Fruit fly (Drosophila melanogaster) whole organism, prepupa: ENCODE measurements around the gene Cad88C.
A peak's percentile ranks its signal among the peaks of the same experiment; 100 is the strongest.

Experiments used
- CG11762 ChIP-seq: fragments of 200-800 bp; sonication (Bioruptor generic); optimal IDR thresholded peaks from 3 replicates; lab custom pipeline; 2016; ENCODE audit warnings: missing biosample characterization, missing genetic modification characterization; ENCODE audit not compliant: insufficient read depth
- CG15336 ChIP-seq: fragments of 200-800 bp; sonication (Bioruptor generic); IDR thresholded peaks from 2 replicates; pipeline ENCODE4 v1.3.6; 2022; ENCODE audit warnings: missing biosample characterization, missing genetic modification characterization
- CG1621 ChIP-seq: fragments of 200-800 bp; sonication (Bioruptor generic); optimal IDR thresholded peaks from 3 replicates; lab custom pipeline; 2018; ENCODE audit warnings: missing biosample characterization, mild to moderate bottlenecking, missing genetic modification characterization
- CG16779 ChIP-seq: fragments of 200-800 bp; sonication (Bioruptor generic); optimal IDR thresholded peaks from 3 replicates; lab custom pipeline; 2017; ENCODE audit warnings: missing biosample characterization, mild to moderate bottlenecking, missing genetic modification characterization
- CG31627 ChIP-seq: fragments of 200-800 bp; sonication (Bioruptor generic); optimal IDR thresholded peaks from 3 replicates; lab custom pipeline; 2016; ENCODE audit warnings: missing biosample characterization, missing genetic modification characterization
- CG6792 ChIP-seq: fragments of 200-800 bp; sonication (Bioruptor generic); optimal IDR thresholded peaks from 3 replicates; lab custom pipeline; 2016; ENCODE audit warnings: missing biosample characterization, missing genetic modification characterization
- CG8119 ChIP-seq: fragments of 200-800 bp; sonication (Bioruptor generic); IDR thresholded peaks from 3 replicates; pipeline ENCODE4 v1.3.6; 2022; ENCODE audit warnings: missing biosample characterization, missing genetic modification characterization
- CG8632 ChIP-seq: fragments of 200-800 bp; sonication (Bioruptor generic); optimal IDR thresholded peaks from 3 replicates; lab custom pipeline; 2016; ENCODE audit warnings: missing biosample characterization, missing genetic modification characterization
- Eip93F ChIP-seq: fragments of 200-800 bp; sonication (Bioruptor generic); optimal IDR thresholded peaks from 2 replicates; lab custom pipeline; 2016; ENCODE audit warnings: missing biosample characterization, mild to moderate bottlenecking, missing genetic modification characterization
- Hr38 ChIP-seq: sonication (Bioruptor generic); optimal IDR thresholded peaks from 2 replicates; lab custom pipeline; 2016; ENCODE audit warnings: missing biosample characterization, missing genetic modification characterization
- Lpt ChIP-seq: fragments of 200-800 bp; sonication (Bioruptor generic); optimal IDR thresholded peaks from 3 replicates; lab custom pipeline; 2016; ENCODE audit warnings: missing biosample characterization, missing genetic modification characterization
- Sox102F ChIP-seq: fragments of 200-800 bp; sonication (Bioruptor generic); optimal IDR thresholded peaks from 2 replicates; lab custom pipeline; 2016; ENCODE audit warnings: missing biosample characterization, mild to moderate bottlenecking, missing genetic modification characterization
- fd59A ChIP-seq: fragments of 200-800 bp; sonication (Bioruptor generic); optimal IDR thresholded peaks from 2 replicates; lab custom pipeline; 2017; ENCODE audit warnings: missing biosample characterization, mild to moderate bottlenecking, missing genetic modification characterization, missing genetic modification reagents
- salr ChIP-seq, 2 experiments: fragments of 200-800 bp; sonication (Bioruptor generic); optimal IDR thresholded peaks; 3 replicates each; lab custom pipeline; 2016 to 2018; ENCODE audit warnings: missing biosample characterization in 2 of 2, missing genetic modification characterization in 2 of 2, mild to moderate bottlenecking in 1 of 2

- TF ChIP-seq CG31627 (GFP tag; lab: Kevin White, UChicago), result peak; percentile 85
- TF ChIP-seq CG8119 (GFP tag; lab: Robert Waterston, UW), result peak; percentile 87
- peak; percentile 81 for TF ChIP-seq CG8632 (GFP tag; lab: Kevin White, UChicago)
- peak; percentile 84 for TF ChIP-seq Sox102F
- TF ChIP-seq CG11762 (GFP tag; lab: Kevin White, UChicago), result peak; percentile 49
- peak; percentile 86 for TF ChIP-seq CG15336 (GFP tag; lab: Robert Waterston, UW)
- no peak for TF ChIP-seq Hr38 (GFP tag; lab: Kevin White, UChicago)
- peak; percentile 55 for TF ChIP-seq fd59A
- peak; percentile 52 for TF ChIP-seq CG16779
- TF ChIP-seq Lpt, result peak; percentile 72
- TF ChIP-seq Eip93F (GFP tag; lab: Kevin White, UChicago), result peak; percentile 67
- TF ChIP-seq CG1621 (tag; lab: Kevin White, UChicago), result peak; percentile 58
- TF ChIP-seq salr (GFP tag; optimal IDR thresholded peaks at IDR 0.05; lab: Kevin White, UChicago), result peak; percentile 43 to 90
- peak; percentile 84 for TF ChIP-seq CG6792 (GFP tag; lab: Kevin White, UChicago)
Measured at dm6 chr3R:14649307-14650239, 19.3 kb downstream of the Cad88C start.
